Worm (Caenorhabditis elegans) whole organism, young adult: Measurements from ENCODE around the gene txt-8.

ENCODE experiments used
- B0019.2 ChIP-seq: fragments of 200-800 bp; sonication (Bioruptor generic); conservative IDR thresholded peaks from 2 replicates; pipeline ENCODE4 v1.3.6; 2022; ENCODE audit warnings: missing genetic modification reagents, missing genetic modification characterization, missing compliant biosample characterization
- B0261.1 ChIP-seq: sonication (generic microtip); optimal IDR thresholded peaks from 2 replicates; lab custom pipeline; 2016; ENCODE audit warnings: mild to moderate bottlenecking, missing genetic modification characterization, moderate library complexity, missing compliant biosample characterization
- C17E4.6 ChIP-seq: fragments of 200-800 bp; sonication (Bioruptor generic); IDR thresholded peaks from 2 replicates; pipeline ENCODE4 v1.3.6; 2022; ENCODE audit warnings: missing genetic modification reagents, missing genetic modification characterization, missing compliant biosample characterization
- F37B4.10 ChIP-seq: fragments of 200-800 bp; sonication (Bioruptor generic); IDR thresholded peaks from 2 replicates; pipeline ENCODE4 v1.3.6; 2022; ENCODE audit warnings: missing genetic modification characterization, missing compliant biosample characterization
- F57C9.4 ChIP-seq: sonication (generic microtip); optimal IDR thresholded peaks from 2 replicates; lab custom pipeline; 2017; ENCODE audit warnings: mild to moderate bottlenecking, missing genetic modification characterization, missing compliant biosample characterization
- K11D2.4 ChIP-seq: fragments of 200-800 bp; sonication (Bioruptor generic); IDR thresholded peaks from 2 replicates; pipeline ENCODE4 v1.3.6; 2022; ENCODE audit warnings: missing genetic modification reagents, missing genetic modification characterization, missing compliant biosample characterization
- Y53G8AR.9 ChIP-seq: fragments of 200-800 bp; sonication (Bioruptor generic); conservative IDR thresholded peaks from 2 replicates; pipeline ENCODE4 v1.3.6; 2022; ENCODE audit warnings: missing genetic modification reagents, missing genetic modification characterization, missing compliant biosample characterization
- Y95B8A.8 ChIP-seq: fragments of 200-800 bp; sonication (Bioruptor generic); IDR thresholded peaks from 2 replicates; pipeline ENCODE4 v1.3.6; 2022; ENCODE audit warnings: missing genetic modification reagents, missing genetic modification characterization, missing compliant biosample characterization
- ZK185.1 ChIP-seq: sonication (generic microtip); optimal IDR thresholded peaks from 2 replicates; lab custom pipeline; 2016; ENCODE audit warnings: mild to moderate bottlenecking, missing genetic modification characterization, missing compliant biosample characterization; ENCODE audit not compliant: poor library complexity, severe bottlenecking
- athp-1 ChIP-seq: sonication (generic microtip); optimal IDR thresholded peaks from 2 replicates; lab custom pipeline; 2017; ENCODE audit warnings: mild to moderate bottlenecking, missing genetic modification characterization, missing compliant biosample characterization
- attf-5 ChIP-seq: fragments of 200-800 bp; sonication (Bioruptor generic); optimal IDR thresholded peaks from 2 replicates; lab custom pipeline; 2018; ENCODE audit warnings: mild to moderate bottlenecking, missing genetic modification characterization, missing compliant biosample characterization
- ceh-27 ChIP-seq: fragments of 200-800 bp; sonication (Bioruptor generic); optimal IDR thresholded peaks from 2 replicates; lab custom pipeline; 2018; ENCODE audit warnings: mild to moderate bottlenecking, missing genetic modification characterization, moderate library complexity, missing compliant biosample characterization
- ceh-58 ChIP-seq: fragments of 200-800 bp; sonication (Bioruptor generic); IDR thresholded peaks from 2 replicates; pipeline ENCODE4 v1.3.6; 2022; ENCODE audit warnings: missing genetic modification characterization, missing compliant biosample characterization
- ceh-79 ChIP-seq: sonication (generic microtip); optimal IDR thresholded peaks from 2 replicates; lab custom pipeline; 2017; ENCODE audit warnings: mild to moderate bottlenecking, missing genetic modification characterization, missing compliant biosample characterization
- egl-18 ChIP-seq: fragments of 200-800 bp; sonication (Bioruptor generic); IDR thresholded peaks from 2 replicates; pipeline ENCODE4 v1.3.6; 2022; ENCODE audit warnings: missing genetic modification reagents, missing genetic modification characterization, missing compliant biosample characterization
- egl-44 ChIP-seq: fragments of 200-800 bp; sonication (Bioruptor generic); IDR thresholded peaks from 2 replicates; pipeline ENCODE4 v1.3.6; 2022; ENCODE audit warnings: missing genetic modification reagents, missing genetic modification characterization, missing compliant biosample characterization
- ets-4 ChIP-seq: fragments of 200-800 bp; sonication (Bioruptor generic); optimal IDR thresholded peaks from 2 replicates; lab custom pipeline; 2018; ENCODE audit warnings: mild to moderate bottlenecking, missing genetic modification characterization, missing compliant biosample characterization
- him-1 ChIP-seq: sonication (generic microtip); optimal IDR thresholded peaks from 2 replicates; lab custom pipeline; 2016; ENCODE audit warnings: missing genotype, missing genetic modification reagents, missing genetic modification characterization, missing compliant biosample characterization
- hlh-26 ChIP-seq: fragments of 200-800 bp; sonication (Bioruptor generic); conservative IDR thresholded peaks from 2 replicates; pipeline ENCODE4 v1.3.6; 2022; ENCODE audit warnings: missing genetic modification reagents, missing genetic modification characterization, missing compliant biosample characterization
- lag-1 ChIP-seq: fragments of 200-800 bp; sonication (Bioruptor generic); IDR thresholded peaks from 2 replicates; pipeline ENCODE4 v1.3.6; 2022; ENCODE audit warnings: missing genetic modification reagents, missing genetic modification characterization, missing compliant biosample characterization
- let-526 ChIP-seq: fragments of 200-800 bp; sonication (Bioruptor generic); IDR thresholded peaks from 2 replicates; pipeline ENCODE4 v1.3.6; 2022; ENCODE audit warnings: missing genetic modification reagents, missing genetic modification characterization, missing compliant biosample characterization
- lin-26 ChIP-seq: fragments of 200-800 bp; sonication (Bioruptor generic); IDR thresholded peaks from 2 replicates; pipeline ENCODE4 v1.3.6; 2022; ENCODE audit warnings: missing genetic modification reagents, missing genetic modification characterization, missing compliant biosample characterization
- lir-1 ChIP-seq: fragments of 200-800 bp; sonication (Bioruptor generic); conservative IDR thresholded peaks from 2 replicates; pipeline ENCODE4 v1.3.6; 2022; ENCODE audit warnings: missing genetic modification reagents, missing genetic modification characterization, missing compliant biosample characterization
- mel-28 ChIP-seq: sonication (generic microtip); optimal IDR thresholded peaks from 2 replicates; lab custom pipeline; 2016; ENCODE audit warnings: borderline replicate concordance, mild to moderate bottlenecking, missing genetic modification characterization, missing compliant biosample characterization
- mxl-1 ChIP-seq: sonication (generic microtip); optimal IDR thresholded peaks from 2 replicates; lab custom pipeline; 2016; ENCODE audit warnings: missing genetic modification characterization, missing compliant biosample characterization
- nfya-1 ChIP-seq: sonication (generic microtip); optimal IDR thresholded peaks from 2 replicates; lab custom pipeline; 2017; ENCODE audit warnings: antibody characterized with exemption, missing compliant biosample characterization, missing genetic modification characterization, borderline replicate concordance; ENCODE audit not compliant: insufficient read depth
- nhr-179 ChIP-seq: sonication (generic microtip); optimal IDR thresholded peaks from 2 replicates; lab custom pipeline; 2016; ENCODE audit warnings: mild to moderate bottlenecking, missing genetic modification characterization, missing compliant biosample characterization
- pha-4 ChIP-seq: fragments of 150-350 bp; sonication (generic microtip); optimal IDR thresholded peaks from 2 replicates; lab custom pipeline; 2014; ENCODE audit warnings: missing biosample characterization, missing genetic modification reagents, missing genetic modification characterization
- rec-8 ChIP-seq, 2 experiments: sonication (generic microtip); optimal IDR thresholded peaks; 2 replicates each; lab custom pipeline; 2016; ENCODE audit warnings: mild to moderate bottlenecking in 2 of 2, missing genetic modification characterization in 2 of 2, missing genetic modification reagents in 2 of 2, missing genotype in 2 of 2, missing biosample characterization in 1 of 2, missing compliant biosample characterization in 1 of 2, moderate library complexity in 1 of 2
- rpc-1 ChIP-seq, 2 experiments: fragments of 150-350 bp in 1 of 2; sonication (generic microtip) in 1 of 2; optimal IDR thresholded peaks; 2 replicates each; lab custom pipeline; 2014 to 2018; ENCODE audit warnings: missing biosample characterization in 1 of 2, missing genetic modification characterization in 1 of 2, missing genetic modification reagents in 1 of 2, missing genotype in 1 of 2
- snpc-1.1 ChIP-seq: sonication (generic microtip); optimal IDR thresholded peaks from 2 replicates; lab custom pipeline; 2017; ENCODE audit warnings: missing genetic modification characterization, mild to moderate bottlenecking, missing compliant biosample characterization, antibody characterized with exemption, moderate library complexity, missing genotype, missing genetic modification reagents; ENCODE audit not compliant: insufficient read depth
- somi-1 ChIP-seq: fragments of 200-800 bp; sonication (Bioruptor generic); optimal IDR thresholded peaks from 2 replicates; lab custom pipeline; 2018; ENCODE audit warnings: mild to moderate bottlenecking, missing genetic modification characterization, missing compliant biosample characterization
- tbp1 ChIP-seq: fragments of 200-800 bp; sonication (Bioruptor generic); optimal IDR thresholded peaks from 2 replicates; lab custom pipeline; 2018; ENCODE audit warnings: mild to moderate bottlenecking, missing genetic modification characterization, missing compliant biosample characterization
- tlf-1 ChIP-seq: fragments of 200-800 bp; sonication (Bioruptor generic); optimal IDR thresholded peaks from 2 replicates; lab custom pipeline; 2018; ENCODE audit warnings: mild to moderate bottlenecking, missing genetic modification characterization, missing compliant biosample characterization
- unc-130 ChIP-seq: sonication (generic microtip); optimal IDR thresholded peaks from 2 replicates; lab custom pipeline; 2016; ENCODE audit warnings: missing genetic modification reagents, missing genetic modification characterization, missing compliant biosample characterization
- ztf-3 ChIP-seq: fragments of 200-800 bp; sonication (Bioruptor generic); optimal IDR thresholded peaks from 2 replicates; lab custom pipeline; 2018; ENCODE audit warnings: mild to moderate bottlenecking, missing genetic modification characterization, missing compliant biosample characterization

The txt-8 gene

ce11 chrV:18414051-18414450 lies at the start of gene txt-8:
txt-8 (plus strand) TSS chrV:18414351.
- TF ChIP-seq C17E4.6 (GFP tag; lab: Robert Waterston, UW) = no peak
- TF ChIP-seq, all 124 proteins: peak for 0

- no peak for TF ChIP-seq egl-44 (GFP tag; lab: Robert Waterston, UW)
- TF ChIP-seq attf-5 (GFP tag; lab: Kevin White, UChicago) = no peak
- TF ChIP-seq mxl-1 (tag; lab: Kevin White, UChicago) = no peak
- no peak for TF ChIP-seq nhr-179 (tag; lab: Kevin White, UChicago)
- TF ChIP-seq ceh-27 (GFP tag; lab: Kevin White, UChicago) = no peak
- no peak for TF ChIP-seq ZK185.1 (tag; lab: Kevin White, UChicago)
- no peak for TF ChIP-seq somi-1 (GFP tag; lab: Kevin White, UChicago)
- TF ChIP-seq athp-1 (tag; lab: Kevin White, UChicago) = no peak
- no peak for TF ChIP-seq F57C9.4 (tag; lab: Kevin White, UChicago)
These were observed 49.6 kb upstream of the txt-8 start, which contains the start of gene C08E8.9 for ce11 chrV:18364558-18364957. C08E8.9 (plus strand) TSS chrV:18364858.

ce11 chrV:18368322-18368721 lies 45.8 kb upstream of the txt-8 start, which contains the start of gene C08E8.6:
C08E8.6 (minus strand) TSS chrV:18368422.
- no peak for TF ChIP-seq nfya-1
- no peak for TF ChIP-seq F37B4.10 (GFP tag; lab: Robert Waterston, UW)
- TF ChIP-seq hlh-26 (GFP tag; lab: Robert Waterston, UW) = no peak
- TF ChIP-seq ceh-79 = no peak
- TF ChIP-seq K11D2.4 (GFP tag; lab: Robert Waterston, UW) = no peak
- TF ChIP-seq let-526 (GFP tag; lab: Robert Waterston, UW) = no peak
- TF ChIP-seq unc-130 = no peak
- no peak for TF ChIP-seq tlf-1 (GFP tag; lab: Kevin White, UChicago)
- TF ChIP-seq egl-18 (GFP tag; lab: Robert Waterston, UW) = no peak
- TF ChIP-seq lin-26 (GFP tag; lab: Robert Waterston, UW) = no peak
- no peak for TF ChIP-seq somi-1 (GFP tag; lab: Kevin White, UChicago)
- TF ChIP-seq mel-28 (tag; lab: Kevin White, UChicago) = no peak
- TF ChIP-seq athp-1 (tag; lab: Kevin White, UChicago) = no peak
- no peak for TF ChIP-seq pha-4
- TF ChIP-seq Y53G8AR.9 (GFP tag; lab: Robert Waterston, UW) = no peak
- no peak for TF ChIP-seq nhr-179 (tag; lab: Kevin White, UChicago)
- no peak for TF ChIP-seq Y95B8A.8

ce11 chrV:18371028-18371427 lies 43.1 kb upstream of the txt-8 start:
- TF ChIP-seq K11D2.4 (GFP tag; lab: Robert Waterston, UW) = no peak
- no peak for TF ChIP-seq rec-8 (tag; optimal IDR thresholded peaks at IDR 0.05; lab: Kevin White, UChicago)
- TF ChIP-seq lir-1 (GFP tag; lab: Robert Waterston, UW) = no peak
- no peak for TF ChIP-seq B0019.2
- peak; percentile 75 for TF ChIP-seq tbp1 (GFP tag; lab: Kevin White, UChicago)
- TF ChIP-seq ceh-58 (GFP tag; lab: Robert Waterston, UW) = no peak
- no peak for TF ChIP-seq lag-1 (GFP tag; lab: Robert Waterston, UW)
- peak; percentile 30 for TF ChIP-seq B0261.1 (tag; lab: Kevin White, UChicago)
- no peak for TF ChIP-seq snpc-1.1 (tag; lab: Kevin White, UChicago)
- peak; percentile 43 for TF ChIP-seq rpc-1 (optimal IDR thresholded peaks at IDR 0.05; lab: Kevin White, UChicago)
- TF ChIP-seq rpc-1 (tag; optimal IDR thresholded peaks at IDR 0.05; lab: Kevin White, UChicago) = peak; percentile 57
- TF ChIP-seq ceh-79 = no peak
- TF ChIP-seq him-1 (tag; lab: Kevin White, UChicago) = no peak
- no peak for TF ChIP-seq ztf-3
- TF ChIP-seq ets-4 = no peak
- TF ChIP-seq, all 124 proteins: peak for 3
